Fruit fly (Drosophila melanogaster) whole organism, embryonic: ENCODE results near the gene CG11279.

ENCODE experiments used
- Atf3 ChIP-seq: fragments of 200-800 bp; sonication (Bioruptor generic); optimal IDR thresholded peaks from 3 replicates; lab custom pipeline; 2016; ENCODE audit warnings: missing biosample characterization, missing genetic modification characterization
- B-H1 ChIP-seq: fragments of 200-800 bp; sonication (Bioruptor generic); IDR thresholded peaks from 3 replicates; pipeline ENCODE4 v1.3.6; 2022; ENCODE audit warnings: missing biosample characterization, missing genetic modification characterization
- Bdp1 ChIP-seq: fragments of 200-800 bp; sonication (Bioruptor generic); optimal IDR thresholded peaks from 3 replicates; lab custom pipeline; 2016; ENCODE audit warnings: missing biosample characterization, missing genetic modification characterization
- C15 ChIP-seq: fragments of 200-800 bp; sonication (Bioruptor generic); IDR thresholded peaks from 3 replicates; pipeline ENCODE4 v1.3.6; 2022; ENCODE audit warnings: missing biosample characterization, missing genetic modification characterization
- CG10147 ChIP-seq: fragments of 200-800 bp; sonication (Bioruptor generic); optimal IDR thresholded peaks from 2 replicates; lab custom pipeline; 2019; ENCODE audit warnings: missing biosample characterization, mild to moderate bottlenecking, missing genetic modification characterization, moderate library complexity
- CG11093 ChIP-seq: fragments of 200-800 bp; sonication (Bioruptor generic); IDR thresholded peaks from 3 replicates; pipeline ENCODE4 v1.3.6; 2022; ENCODE audit warnings: missing biosample characterization, missing genetic modification characterization
- CG11398 ChIP-seq: fragments of 200-800 bp; sonication (Bioruptor generic); optimal IDR thresholded peaks from 2 replicates; lab custom pipeline; 2016; ENCODE audit warnings: missing biosample characterization, missing genetic modification characterization
- CG11504 ChIP-seq: fragments of 200-800 bp; sonication (Bioruptor generic); optimal IDR thresholded peaks from 3 replicates; lab custom pipeline; 2019; ENCODE audit warnings: missing biosample characterization, mild to moderate bottlenecking, missing genetic modification characterization, moderate library complexity
- CG12391 ChIP-seq: fragments of 200-800 bp; sonication (Bioruptor generic); optimal IDR thresholded peaks from 3 replicates; lab custom pipeline; 2018; ENCODE audit warnings: missing biosample characterization, mild to moderate bottlenecking, missing genetic modification characterization, moderate library complexity
- CG14441 ChIP-seq: fragments of 200-800 bp; sonication (Bioruptor generic); IDR thresholded peaks from 2 replicates; pipeline ENCODE4 v1.3.6; 2022; ENCODE audit warnings: missing biosample characterization, missing genetic modification characterization
- CG2120 ChIP-seq: fragments of 200-800 bp; sonication (Bioruptor generic); optimal IDR thresholded peaks from 3 replicates; lab custom pipeline; 2016; ENCODE audit warnings: missing biosample characterization, missing genetic modification characterization
- CG2202 ChIP-seq: fragments of 200-800 bp; sonication (Bioruptor generic); optimal IDR thresholded peaks from 2 replicates; lab custom pipeline; 2018; ENCODE audit warnings: missing biosample characterization, mild to moderate bottlenecking, missing genetic modification characterization
- CG3407 ChIP-seq: fragments of 200-800 bp; sonication (Bioruptor generic); optimal IDR thresholded peaks from 2 replicates; lab custom pipeline; 2018; ENCODE audit warnings: missing biosample characterization, mild to moderate bottlenecking, missing genetic modification characterization
- CG42726 ChIP-seq: fragments of 200-800 bp; sonication (Bioruptor generic); IDR thresholded peaks from 2 replicates; pipeline ENCODE4 v1.3.6; 2022; ENCODE audit warnings: missing biosample characterization, missing genetic modification characterization; ENCODE audit not compliant: partially characterized antibody
- CG4424 ChIP-seq: fragments of 200-800 bp; sonication (Bioruptor generic); optimal IDR thresholded peaks from 3 replicates; lab custom pipeline; 2016; ENCODE audit warnings: missing biosample characterization, missing genetic modification characterization
- CG4730 ChIP-seq: fragments of 200-800 bp; sonication (Bioruptor generic); IDR thresholded peaks from 2 replicates; pipeline ENCODE4 v1.3.6; 2022; ENCODE audit warnings: missing biosample characterization, missing genetic modification characterization
- CG4854 ChIP-seq: fragments of 200-800 bp; sonication (Bioruptor generic); optimal IDR thresholded peaks from 2 replicates; lab custom pipeline; 2016; ENCODE audit warnings: missing biosample characterization, missing genetic modification characterization, inconsistent platforms
- CG6689 ChIP-seq: fragments of 200-800 bp; sonication (Bioruptor generic); IDR thresholded peaks from 2 replicates; pipeline ENCODE4 v1.3.6; 2022; ENCODE audit warnings: missing biosample characterization, missing genetic modification characterization
- CG8089 ChIP-seq: fragments of 200-800 bp; sonication (Bioruptor generic); optimal IDR thresholded peaks from 3 replicates; lab custom pipeline; 2016; ENCODE audit warnings: missing biosample characterization, missing genetic modification characterization
- CG8944 ChIP-seq: fragments of 200-800 bp; sonication (Bioruptor generic); optimal IDR thresholded peaks from 3 replicates; lab custom pipeline; 2016; ENCODE audit warnings: missing biosample characterization, missing genetic modification characterization
- D19A ChIP-seq: fragments of 200-800 bp; optimal IDR thresholded peaks from 3 replicates; lab custom pipeline; 2019; ENCODE audit warnings: missing biosample characterization, mild to moderate bottlenecking, missing genetic modification characterization, moderate library complexity
- ERR ChIP-seq: fragments of 200-800 bp; sonication (Bioruptor generic); optimal IDR thresholded peaks from 2 replicates; lab custom pipeline; 2016; ENCODE audit warnings: missing biosample characterization, missing genetic modification characterization
- GATAe ChIP-seq: fragments of 200-800 bp; sonication (Bioruptor generic); conservative IDR thresholded peaks from 2 replicates; pipeline ENCODE4 v1.3.6; 2022; ENCODE audit warnings: missing biosample characterization, missing genetic modification characterization
- HHEX ChIP-seq: fragments of 200-800 bp; sonication (Bioruptor generic); optimal IDR thresholded peaks from 3 replicates; lab custom pipeline; 2017; ENCODE audit warnings: missing biosample characterization, mild to moderate bottlenecking, missing genetic modification characterization, missing genetic modification reagents
- Hmx ChIP-seq: fragments of 200-800 bp; sonication (Bioruptor generic); optimal IDR thresholded peaks from 2 replicates; lab custom pipeline; 2016; ENCODE audit warnings: missing biosample characterization, missing genetic modification characterization
- Spps ChIP-seq: fragments of 200-800 bp; sonication (Bioruptor generic); optimal IDR thresholded peaks from 2 replicates; lab custom pipeline; 2018; ENCODE audit warnings: missing biosample characterization, mild to moderate bottlenecking, missing genetic modification characterization
- Usf ChIP-seq: fragments of 200-800 bp; sonication (Bioruptor generic); optimal IDR thresholded peaks from 2 replicates; lab custom pipeline; 2017; ENCODE audit warnings: missing genotype, missing biosample characterization, missing genetic modification characterization
- ab ChIP-seq: fragments of 200-800 bp; sonication (Bioruptor generic); optimal IDR thresholded peaks from 2 replicates; lab custom pipeline; 2016; ENCODE audit warnings: missing biosample characterization, missing genetic modification characterization
- amos ChIP-seq: fragments of 200-800 bp; sonication (Bioruptor generic); IDR thresholded peaks from 2 replicates; pipeline ENCODE4 v1.3.6; 2022; ENCODE audit warnings: missing biosample characterization, missing genetic modification characterization; ENCODE audit not compliant: partially characterized antibody
- cas ChIP-seq: fragments of 200-800 bp; sonication (Bioruptor generic); IDR thresholded peaks from 2 replicates; pipeline ENCODE4 v1.3.6; 2022; ENCODE audit warnings: missing biosample characterization, missing genetic modification characterization
- cg ChIP-seq: fragments of 200-800 bp; sonication (Bioruptor generic); optimal IDR thresholded peaks from 3 replicates; lab custom pipeline; 2019; ENCODE audit warnings: missing biosample characterization, mild to moderate bottlenecking, missing genetic modification characterization, moderate library complexity
- chif ChIP-seq, 2 experiments: fragments of 200-800 bp; sonication (Bioruptor generic); optimal IDR thresholded peaks; 3 replicates each; lab custom pipeline; 2016; ENCODE audit warnings: missing biosample characterization in 2 of 2, missing genetic modification characterization in 2 of 2
- chinmo ChIP-seq: fragments of 200-800 bp; sonication (Bioruptor generic); IDR thresholded peaks from 4 replicates; pipeline ENCODE4 v1.3.6; 2022; ENCODE audit warnings: missing biosample characterization, missing genetic modification characterization; ENCODE audit not compliant: partially characterized antibody
- ems ChIP-seq: fragments of 200-800 bp; sonication (Bioruptor generic); optimal IDR thresholded peaks from 3 replicates; lab custom pipeline; 2016; ENCODE audit warnings: missing biosample characterization, missing genetic modification characterization
- fu2 ChIP-seq: fragments of 200-800 bp; sonication (Bioruptor generic); optimal IDR thresholded peaks from 2 replicates; lab custom pipeline; 2016; ENCODE audit warnings: missing biosample characterization, missing genetic modification characterization
- gt ChIP-seq: fragments of 200-800 bp; sonication (Bioruptor generic); IDR thresholded peaks from 2 replicates; pipeline ENCODE4 v1.3.6; 2022; ENCODE audit warnings: missing biosample characterization, missing genetic modification characterization
- lilli ChIP-seq: fragments of 200-800 bp; sonication (Bioruptor generic); optimal IDR thresholded peaks from 3 replicates; lab custom pipeline; 2016; ENCODE audit warnings: missing biosample characterization, missing genetic modification characterization
- mirr ChIP-seq: fragments of 200-800 bp; sonication (Bioruptor generic); optimal IDR thresholded peaks from 3 replicates; lab custom pipeline; 2018; ENCODE audit warnings: missing biosample characterization, mild to moderate bottlenecking, missing genetic modification characterization
- nerfin-2 ChIP-seq: fragments of 200-800 bp; sonication (Bioruptor generic); IDR thresholded peaks from 2 replicates; pipeline ENCODE4 v1.3.6; 2022; ENCODE audit warnings: missing biosample characterization, missing genetic modification characterization; ENCODE audit not compliant: partially characterized antibody
- pita ChIP-seq: fragments of 200-800 bp; sonication (Bioruptor generic); optimal IDR thresholded peaks from 2 replicates; lab custom pipeline; 2017; ENCODE audit warnings: missing biosample characterization, mild to moderate bottlenecking, missing genetic modification characterization
- prd ChIP-seq, 3 experiments: fragments of >200 bp in 2 of 3; fragments of 200-800 bp in 1 of 3; sonication (Bioruptor generic) in 1 of 3; optimal IDR thresholded peaks in 2 of 3; IDR thresholded peaks in 1 of 3; 2 replicates in 2 of 3; 3 replicates in 1 of 3; pipeline versions ENCODE4 v1.3.6 to Lab custom; 2017 to 2022; ENCODE audit warnings: missing biosample characterization in 1 of 3, missing genetic modification characterization in 1 of 3
- pum ChIP-seq: fragments of 200-800 bp; sonication (Bioruptor generic); optimal IDR thresholded peaks from 2 replicates; lab custom pipeline; 2016; ENCODE audit warnings: missing biosample characterization, missing genetic modification characterization
- pzg ChIP-seq: fragments of 200-800 bp; sonication (Bioruptor generic); optimal IDR thresholded peaks from 3 replicates; lab custom pipeline; 2018; ENCODE audit warnings: missing biosample characterization, mild to moderate bottlenecking, missing genetic modification characterization, moderate library complexity
- sc ChIP-seq, 3 experiments: fragments of >200 bp in 2 of 3; fragments of 200-800 bp in 1 of 3; sonication (Bioruptor generic) in 1 of 3; optimal IDR thresholded peaks; 2 replicates in 2 of 3; 3 replicates in 1 of 3; lab custom pipeline; 2017; ENCODE audit warnings: mild to moderate bottlenecking in 1 of 3, missing biosample characterization in 1 of 3, missing genetic modification characterization in 1 of 3, missing genetic modification reagents in 1 of 3
- slbo ChIP-seq: fragments of 200-800 bp; sonication (Bioruptor generic); IDR thresholded peaks from 2 replicates; pipeline ENCODE4 v1.3.6; 2022; ENCODE audit warnings: missing biosample characterization, missing genetic modification characterization
- tll ChIP-seq, 2 experiments: fragments of 200-800 bp in 1 of 2; fragments of >200 bp in 1 of 2; sonication (Bioruptor generic) in 1 of 2; optimal IDR thresholded peaks; 2 replicates each; lab custom pipeline; 2017 to 2019; ENCODE audit warnings: missing biosample characterization in 2 of 2, missing genetic modification characterization in 2 of 2, mild to moderate bottlenecking in 1 of 2, moderate library complexity in 1 of 2
- vnd ChIP-seq: fragments of 200-800 bp; sonication (Bioruptor generic); IDR thresholded peaks from 3 replicates; pipeline ENCODE4 v1.3.6; 2022; ENCODE audit warnings: missing biosample characterization, missing genetic modification characterization; ENCODE audit not compliant: partially characterized antibody
- vvl ChIP-seq: fragments of 200-800 bp; sonication (Bioruptor generic); IDR thresholded peaks from 2 replicates; pipeline ENCODE4 v1.3.6; 2022; ENCODE audit warnings: missing biosample characterization, missing genetic modification characterization

CG11279 gene

dm6 chr3L:13022854-13023560 is 23.8 kb upstream of the CG11279 start, which contains the start of gene RpS12 (continued):
- TF ChIP-seq CG6689 (GFP tag; lab: Robert Waterston, UW), result peak; percentile 36; the same call in 1 of the 2 replicates
- peak; percentile 65 for TF ChIP-seq fu2 (GFP tag; lab: Kevin White, UChicago)
- peak; percentile 64 for TF ChIP-seq CG8944 (GFP tag; lab: Kevin White, UChicago)
- TF ChIP-seq gt (GFP tag; lab: Robert Waterston, UW), result no peak
- peak; percentile 78 for TF ChIP-seq vvl (GFP tag; lab: Robert Waterston, UW)
- peak; percentile 50 to 75 for TF ChIP-seq chif (GFP tag; optimal IDR thresholded peaks at IDR 0.05; lab: Kevin White, UChicago)
- TF ChIP-seq CG10147, result peak; percentile 28
- TF ChIP-seq pita (GFP tag; lab: Kevin White, UChicago), result no peak
- peak; percentile 65 for TF ChIP-seq CG2120
- peak; percentile 68 for TF ChIP-seq CG4424 (GFP tag; lab: Kevin White, UChicago)
- peak; percentile 85 for TF ChIP-seq HHEX
- TF ChIP-seq tll (GFP tag; optimal IDR thresholded peaks at IDR 0.05; lab: Kevin White, UChicago), result no peak
- peak; percentile 59 for TF ChIP-seq CG11504 (tag; lab: Kevin White, UChicago)
- TF ChIP-seq CG42726 (GFP tag; lab: Robert Waterston, UW), result peak; percentile 86
- TF ChIP-seq CG11093 (GFP tag; lab: Robert Waterston, UW), result no peak
- TF ChIP-seq cas, result peak; percentile 79
- peak; percentile 90 for TF ChIP-seq amos (GFP tag; lab: Robert Waterston, UW)
- peak; percentile 67 for TF ChIP-seq pum (GFP tag; lab: Kevin White, UChicago)
- TF ChIP-seq Spps, result no peak
- peak; percentile 81 for TF ChIP-seq pzg (GFP tag; lab: Kevin White, UChicago)
- TF ChIP-seq CG4730, result peak; percentile 48
- 0 out of 3 replicates have a peak, but pooled peaks have one; percentile 5 for TF ChIP-seq C15
- TF ChIP-seq chinmo (GFP tag; lab: Robert Waterston, UW), result peak; percentile 60; the same call in 1 of the 4 replicates
- TF ChIP-seq nerfin-2 (GFP tag; lab: Robert Waterston, UW), result 0 out of 2 replicates have a peak, but pooled peaks have one; percentile 51
- TF ChIP-seq CG12391 (tag; lab: Kevin White, UChicago), result peak; percentile 73
- TF ChIP-seq Bdp1 (GFP tag; lab: Kevin White, UChicago), result peak; percentile 58
- TF ChIP-seq cg, result no peak
- TF ChIP-seq CG3407, result peak; percentile 58
- TF ChIP-seq GATAe, result no peak
- TF ChIP-seq slbo (GFP tag; lab: Robert Waterston, UW), result peak; percentile 83
- TF ChIP-seq Usf (GFP tag; lab: Kevin White, UChicago), result peak; percentile 43
- peak; percentile 77 for TF ChIP-seq CG14441 (GFP tag; lab: Robert Waterston, UW)
- peak; percentile 71 for TF ChIP-seq CG4854
- TF ChIP-seq D19A (tag; lab: Kevin White, UChicago), result no peak
- TF ChIP-seq Atf3 (GFP tag; lab: Kevin White, UChicago), result peak; percentile 81
- peak; percentile 76 for TF ChIP-seq CG11398
- TF ChIP-seq lilli (GFP tag; lab: Kevin White, UChicago), result peak; percentile 79
- peak; percentile 86 for TF ChIP-seq mirr (GFP tag; lab: Kevin White, UChicago)
- TF ChIP-seq Hmx (GFP tag; lab: Kevin White, UChicago), result no peak
- TF ChIP-seq ERR, result peak; percentile 80
- TF ChIP-seq ab, result peak; percentile 39
- TF ChIP-seq ems (GFP tag; lab: Kevin White, UChicago), result peak; percentile 68
- TF ChIP-seq CG8089 (GFP tag; lab: Kevin White, UChicago), result peak; percentile 83
- peak; percentile 67 for TF ChIP-seq CG2202 (tag; lab: Kevin White, UChicago)
- no peak; the same call in 2 of the 3 replicates for TF ChIP-seq B-H1 (GFP tag; lab: Robert Waterston, UW)
- no peak for TF ChIP-seq sc (optimal IDR thresholded peaks at IDR 0.05; lab: Kevin White, UChicago)
- TF ChIP-seq sc (GFP tag; optimal IDR thresholded peaks at IDR 0.05; lab: Kevin White, UChicago), result peak; percentile 43
- peak; percentile 77 for TF ChIP-seq vnd (GFP tag; lab: Robert Waterston, UW)
- no peak for TF ChIP-seq prd (optimal IDR thresholded peaks at IDR 0.05; lab: Kevin White, UChicago)
- TF ChIP-seq prd (GFP tag; IDR thresholded peaks at IDR 0.05; lab: Robert Waterston, UW), result peak; percentile 48; the same call in 2 of the 3 replicates
